Worm (Caenorhabditis elegans) whole organism, L4 larva: ENCODE data around the gene rmd-1.
A peak's percentile ranks its signal among the peaks of the same experiment; 100 is the strongest.

Experiments used
- F26F4.8 ChIP-seq: fragments of 200-800 bp; sonication (Bioruptor generic); conservative IDR thresholded peaks from 2 replicates; pipeline ENCODE4 v1.3.6; 2022; ENCODE audit warnings: missing genetic modification characterization, missing compliant biosample characterization
- F37D6.2 ChIP-seq: sonication (generic microtip); optimal IDR thresholded peaks from 2 replicates; lab custom pipeline; 2016; ENCODE audit warnings: mild to moderate bottlenecking, missing genetic modification characterization, missing compliant biosample characterization
- F49E8.2 ChIP-seq: sonication (generic microtip); optimal IDR thresholded peaks from 2 replicates; lab custom pipeline; 2016; ENCODE audit warnings: missing compliant biosample characterization, mild to moderate bottlenecking, missing genetic modification characterization, borderline replicate concordance
- Y75B8A.6 ChIP-seq: fragments of 200-800 bp; sonication (Bioruptor generic); IDR thresholded peaks from 2 replicates; pipeline ENCODE4 v1.3.6; 2022; ENCODE audit warnings: missing genetic modification reagents, missing genetic modification characterization, missing compliant biosample characterization
- aha-1 ChIP-seq: fragments of 150-350 bp; peaks from one replicate; lab custom pipeline; 2014; ENCODE audit warnings: missing biosample characterization, missing genetic modification characterization
- ces-1 ChIP-seq: fragments of 150-350 bp; sonication (generic microtip); optimal IDR thresholded peaks from 4 replicates; lab custom pipeline; 2014; ENCODE audit warnings: missing biosample characterization, missing genetic modification reagents, missing genetic modification characterization
- ctbp-1 ChIP-seq: fragments of 200-800 bp; sonication (Bioruptor generic); IDR thresholded peaks from 2 replicates; pipeline ENCODE4 v1.3.6; 2022; ENCODE audit warnings: missing genetic modification reagents, missing genetic modification characterization, missing compliant biosample characterization
- daf-12 ChIP-seq: fragments of 150-350 bp; optimal IDR thresholded peaks from 2 replicates; lab custom pipeline; 2014; ENCODE audit warnings: missing biosample characterization, missing genetic modification reagents, missing genetic modification characterization
- daf-16 ChIP-seq, 3 experiments: sonication (generic microtip); optimal IDR thresholded peaks; 2 replicates each; lab custom pipeline; 2016 to 2017; ENCODE audit warnings: missing genetic modification characterization in 3 of 3, missing genetic modification reagents in 3 of 3, mild to moderate bottlenecking in 2 of 3, missing compliant biosample characterization in 2 of 3, missing biosample characterization in 1 of 3, moderate library complexity in 1 of 3
- daf-8 ChIP-seq: fragments of 200-800 bp; sonication (Bioruptor generic); IDR thresholded peaks from 2 replicates; pipeline ENCODE4 v1.3.6; 2022; ENCODE audit warnings: missing genetic modification characterization, missing compliant biosample characterization
- dmd-6 ChIP-seq: fragments of 200-800 bp; sonication (Bioruptor generic); IDR thresholded peaks from 2 replicates; pipeline ENCODE4 v1.3.6; 2022; ENCODE audit warnings: missing genetic modification reagents, missing genetic modification characterization, missing compliant biosample characterization
- dmd-8 ChIP-seq: fragments of 200-800 bp; sonication (Bioruptor generic); IDR thresholded peaks from 2 replicates; pipeline ENCODE4 v1.3.6; 2022; ENCODE audit warnings: missing genetic modification characterization, missing compliant biosample characterization
- dve-1 ChIP-seq: sonication (generic microtip); optimal IDR thresholded peaks from 2 replicates; lab custom pipeline; 2017; ENCODE audit warnings: antibody characterized with exemption, mild to moderate bottlenecking, missing genetic modification characterization, missing compliant biosample characterization; ENCODE audit not compliant: insufficient read depth
- egl-27 ChIP-seq: sonication (generic microtip); optimal IDR thresholded peaks from 3 replicates; lab custom pipeline; 2017; ENCODE audit warnings: missing biosample characterization, missing genetic modification reagents, missing genetic modification characterization
- egl-43 ChIP-seq: fragments of 200-800 bp; sonication (Bioruptor generic); IDR thresholded peaks from 2 replicates; pipeline ENCODE4 v1.3.6; 2022; ENCODE audit warnings: missing genetic modification reagents, missing genetic modification characterization, missing compliant biosample characterization
- hlh-11 ChIP-seq: fragments of 200-800 bp; sonication (Bioruptor generic); optimal IDR thresholded peaks from 2 replicates; lab custom pipeline; 2018; ENCODE audit warnings: mild to moderate bottlenecking, missing genetic modification characterization, missing compliant biosample characterization
- hmg-1.1 ChIP-seq: fragments of 200-800 bp; sonication (Bioruptor generic); IDR thresholded peaks from 2 replicates; pipeline ENCODE4 v1.3.6; 2022; ENCODE audit warnings: missing genetic modification reagents, missing genetic modification characterization, missing compliant biosample characterization
- jun-1 ChIP-seq: fragments of 150-350 bp; optimal IDR thresholded peaks from 2 replicates; lab custom pipeline; 2014; ENCODE audit warnings: missing biosample characterization, missing genetic modification reagents, missing genetic modification characterization
- lim-7 ChIP-seq: fragments of 200-800 bp; sonication (Bioruptor generic); IDR thresholded peaks from 2 replicates; pipeline ENCODE4 v1.3.6; 2022; ENCODE audit warnings: missing genetic modification characterization, missing compliant biosample characterization
- lin-38 ChIP-seq: fragments of 200-800 bp; sonication (Bioruptor generic); IDR thresholded peaks from 2 replicates; pipeline ENCODE4 v1.3.6; 2022; ENCODE audit warnings: missing genetic modification reagents, missing genetic modification characterization, missing compliant biosample characterization
- lin-39 ChIP-seq: fragments of 150-350 bp; optimal IDR thresholded peaks from 2 replicates; lab custom pipeline; 2014; ENCODE audit warnings: missing biosample characterization, missing genetic modification reagents, missing genetic modification characterization
- lir-3 ChIP-seq: sonication (generic microtip); optimal IDR thresholded peaks from 2 replicates; lab custom pipeline; 2016; ENCODE audit warnings: mild to moderate bottlenecking, missing genetic modification characterization, missing compliant biosample characterization
- lsy-2 ChIP-seq, 2 experiments: fragments of 150-350 bp in 1 of 2; sonication (generic microtip) in 1 of 2; optimal IDR thresholded peaks; 2 replicates each; lab custom pipeline; 2014 to 2017; ENCODE audit warnings: missing biosample characterization in 2 of 2, missing genetic modification characterization in 2 of 2
- madf-9 ChIP-seq: fragments of 200-800 bp; sonication (Bioruptor generic); conservative IDR thresholded peaks from 2 replicates; pipeline ENCODE4 v1.3.6; 2022; ENCODE audit warnings: missing genetic modification reagents, missing genetic modification characterization, missing compliant biosample characterization
- mep-1 ChIP-seq: fragments of 150-350 bp; sonication (generic microtip); optimal IDR thresholded peaks from 3 replicates; lab custom pipeline; 2014; ENCODE audit warnings: missing biosample characterization, missing genetic modification characterization
- mes-2 ChIP-seq: sonication (generic microtip); optimal IDR thresholded peaks from 2 replicates; lab custom pipeline; 2016; ENCODE audit warnings: missing genotype, mild to moderate bottlenecking, missing genetic modification characterization, missing compliant biosample characterization; ENCODE audit not compliant: poor library complexity, severe bottlenecking
- nhr-10 ChIP-seq: fragments of 150-350 bp; optimal IDR thresholded peaks from 2 replicates; lab custom pipeline; 2014; ENCODE audit warnings: missing biosample characterization, missing genetic modification characterization
- nhr-102 ChIP-seq: sonication (generic microtip); optimal IDR thresholded peaks from 2 replicates; lab custom pipeline; 2016; ENCODE audit warnings: mild to moderate bottlenecking, missing genetic modification characterization, moderate library complexity, missing compliant biosample characterization
- nhr-28 ChIP-seq: fragments of 150-350 bp; optimal IDR thresholded peaks from 2 replicates; lab custom pipeline; 2014; ENCODE audit warnings: missing biosample characterization, missing genetic modification characterization
- nhr-42 ChIP-seq: fragments of 200-800 bp; sonication (Bioruptor generic); IDR thresholded peaks from 2 replicates; pipeline ENCODE4 v1.3.6; 2022; ENCODE audit warnings: missing genetic modification characterization, missing compliant biosample characterization
- nhr-6 ChIP-seq: fragments of 150-350 bp; optimal IDR thresholded peaks from 2 replicates; lab custom pipeline; 2014; ENCODE audit warnings: missing biosample characterization, missing genetic modification characterization
- spr-3 ChIP-seq: fragments of 200-800 bp; sonication (Bioruptor generic); optimal IDR thresholded peaks from 2 replicates; lab custom pipeline; 2018; ENCODE audit warnings: mild to moderate bottlenecking, missing genetic modification characterization, missing compliant biosample characterization
- tra-1 ChIP-seq: fragments of 200-800 bp; sonication (Bioruptor generic); IDR thresholded peaks from 2 replicates; pipeline ENCODE4 v1.3.6; 2022; ENCODE audit warnings: missing genetic modification reagents, missing genetic modification characterization, missing compliant biosample characterization
- vab-7 ChIP-seq: fragments of 200-800 bp; sonication (Bioruptor generic); IDR thresholded peaks from 2 replicates; pipeline ENCODE4 v1.3.6; 2022; ENCODE audit warnings: missing genetic modification reagents, missing genetic modification characterization, missing compliant biosample characterization
- zfp-2 ChIP-seq: sonication (generic microtip); optimal IDR thresholded peaks from 2 replicates; lab custom pipeline; 2016; ENCODE audit warnings: mild to moderate bottlenecking, missing genetic modification characterization, missing compliant biosample characterization

rmd-1 gene

DNA sequence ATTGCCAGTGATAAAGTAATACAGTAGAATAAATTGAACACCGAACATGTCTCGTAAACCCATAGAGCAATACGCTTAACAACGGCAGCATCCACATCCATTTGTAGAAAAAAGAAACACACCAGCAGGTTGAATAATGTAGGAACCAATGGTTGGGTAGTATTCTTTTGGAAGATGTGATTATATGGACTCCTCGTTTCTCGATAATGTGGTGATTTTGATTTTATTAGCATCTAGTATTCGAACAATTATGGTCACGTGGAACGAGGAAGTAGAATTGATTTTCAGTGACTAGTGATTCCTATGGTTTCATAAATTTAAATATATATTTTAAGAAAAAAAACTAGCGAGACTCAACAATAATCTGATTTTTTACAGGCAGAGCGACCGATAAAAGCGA is 37.6 kb downstream of the rmd-1 start, which contains the start of gene srxa-10:
Gene srxa-10 (minus strand): TSS at position 101 of the 400 bp plus-strand sequence.
- TF ChIP-seq egl-43 (GFP tag; lab: Robert Waterston, UW), result no peak
- no peak for TF ChIP-seq nhr-102
- no peak for TF ChIP-seq daf-8 (GFP tag; lab: Robert Waterston, UW)
- no peak for TF ChIP-seq spr-3 (GFP tag; lab: Kevin White, UChicago)
- TF ChIP-seq jun-1 (tag; lab: Kevin White, UChicago), result no peak
- no peak for TF ChIP-seq madf-9 (GFP tag; lab: Robert Waterston, UW)
- TF ChIP-seq Y75B8A.6 (GFP tag; lab: Robert Waterston, UW), result no peak
- TF ChIP-seq zfp-2 (tag; lab: Kevin White, UChicago), result no peak
- TF ChIP-seq vab-7, result no peak
- TF ChIP-seq dmd-6 (GFP tag; lab: Robert Waterston, UW), result no peak
- no peak for TF ChIP-seq ces-1 (GFP tag; lab: Kevin White, UChicago)
- TF ChIP-seq nhr-6 (tag; lab: Kevin White, UChicago), result no peak
- TF ChIP-seq tra-1 (GFP tag; lab: Robert Waterston, UW), result no peak
- TF ChIP-seq egl-27 (tag; lab: Kevin White, UChicago), result no peak
- no peak for TF ChIP-seq ctbp-1 (GFP tag; lab: Robert Waterston, UW)

DNA sequence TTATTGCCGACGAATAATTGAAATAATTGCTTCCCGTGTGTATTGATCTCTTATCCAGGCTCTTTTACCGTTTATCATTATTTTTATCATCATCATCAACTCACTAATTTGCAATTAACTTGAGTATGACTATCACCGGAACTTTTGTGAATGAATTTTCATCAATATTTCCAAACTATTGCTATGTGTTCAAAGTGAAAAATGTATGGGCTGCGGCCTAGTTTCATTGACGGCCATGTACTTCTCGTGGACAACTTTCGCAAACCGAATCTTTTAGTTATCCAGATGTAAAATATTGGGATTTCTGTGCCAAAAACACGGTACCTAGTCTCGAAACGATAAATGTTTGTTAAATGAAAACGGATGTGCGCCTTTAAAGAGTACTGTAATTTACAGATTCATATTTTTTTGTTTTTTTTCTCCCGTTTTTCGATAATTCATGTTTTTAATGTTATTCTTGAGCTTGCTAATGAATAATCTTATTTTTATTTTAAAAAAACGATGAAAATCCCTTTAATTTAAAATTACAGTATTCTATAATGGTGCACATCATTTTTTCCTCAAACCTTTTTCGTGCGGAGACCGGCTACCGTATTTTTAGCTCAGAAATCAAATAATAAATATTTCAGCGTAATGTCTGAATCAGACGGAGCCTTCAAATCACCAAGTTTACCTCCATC is 39.7 kb downstream of the rmd-1 start, which contains the start of gene ZK632.2:
Gene ZK632.2 (plus strand): TSS at position 630 of the 680 bp plus-strand sequence.
- TF ChIP-seq lin-38 (peak; percentile 26), lir-3 (no peak), F49E8.2 (tag; lab: Kevin White, UChicago) (no peak), hmg-1.1 (GFP tag; lab: Robert Waterston, UW) (0 out of 2 replicates have a peak, but pooled peaks have one; percentile 8), lin-39 (tag; lab: Kevin White, UChicago) (no peak), daf-16 (GFP tag; optimal IDR thresholded peaks at IDR 0.05; lab: Kevin White, UChicago) (no peak), daf-16 (tag; optimal IDR thresholded peaks at IDR 0.05; lab: Kevin White, UChicago) (peak; percentile 10), mes-2 (tag; lab: Kevin White, UChicago) (peak; percentile 89), nhr-28 (tag; lab: Kevin White, UChicago) (no peak), lsy-2 (tag; optimal IDR thresholded peaks at IDR 0.05; lab: Kevin White, UChicago) (peak in 1 of 2 experiments; percentile 56), aha-1 (tag; lab: Kevin White, UChicago) (peak; percentile 68)
- TF ChIP-seq, all 104 proteins: peak for 6

DNA sequence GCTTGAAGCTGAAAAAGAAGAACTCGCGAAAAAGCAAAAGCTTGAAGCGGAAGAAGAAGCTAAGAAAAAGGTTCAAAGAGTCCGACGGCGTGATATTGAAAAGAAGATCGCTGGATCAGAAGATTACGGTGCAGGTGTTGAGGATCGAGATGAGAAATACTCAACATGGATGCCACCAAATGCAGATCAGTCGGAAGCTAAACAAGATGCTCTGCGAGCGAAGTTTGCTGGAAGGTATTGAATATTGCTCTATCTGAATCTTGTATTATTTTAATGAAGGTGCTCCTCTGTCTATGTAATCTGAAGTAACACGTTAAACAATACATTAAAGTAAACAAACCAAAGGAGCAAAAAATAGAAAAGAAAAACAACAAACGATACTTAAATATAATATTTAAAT is 43.2 kb downstream of the rmd-1 start:
- TF ChIP-seq nhr-10 (no peak), lim-7 (GFP tag; lab: Robert Waterston, UW) (no peak), dmd-8 (GFP tag; lab: Robert Waterston, UW) (no peak), lin-38 (no peak), mep-1 (no peak), F26F4.8 (GFP tag; lab: Robert Waterston, UW) (no peak), daf-12 (tag; lab: Kevin White, UChicago) (no peak), dve-1 (tag; lab: Kevin White, UChicago) (no peak), F37D6.2 (tag; lab: Kevin White, UChicago) (no peak), zfp-2 (tag; lab: Kevin White, UChicago) (no peak), hlh-11 (tag; lab: Kevin White, UChicago) (no peak), F49E8.2 (tag; lab: Kevin White, UChicago) (no peak), nhr-42 (GFP tag; lab: Robert Waterston, UW) (no peak)
